Fruit fly (Drosophila melanogaster) whole organism, adult: ENCODE data around the gene mRpL46.

Source experiments
- CG11617 ChIP-seq: fragments of 200-800 bp; sonication (Bioruptor generic); optimal IDR thresholded peaks from 2 replicates; lab custom pipeline; 2017; ENCODE audit warnings: mild to moderate bottlenecking, missing biosample characterization, missing genetic modification reagents, missing genetic modification characterization
- CG14711 ChIP-seq: fragments of 200-800 bp; sonication (Bioruptor generic); optimal IDR thresholded peaks from 2 replicates; lab custom pipeline; 2018; ENCODE audit warnings: missing biosample characterization, mild to moderate bottlenecking, missing genetic modification characterization, moderate library complexity
- CG33017 ChIP-seq: fragments of 200-800 bp; sonication (Bioruptor generic); optimal IDR thresholded peaks from 2 replicates; lab custom pipeline; 2018; ENCODE audit warnings: missing biosample characterization, mild to moderate bottlenecking, missing genetic modification characterization, moderate library complexity
- CG7101 ChIP-seq: fragments of 200-800 bp; sonication (Bioruptor generic); optimal IDR thresholded peaks from 2 replicates; lab custom pipeline; 2018; ENCODE audit warnings: missing biosample characterization, mild to moderate bottlenecking, missing genetic modification characterization, moderate library complexity
- Clk ChIP-seq: fragments of 200-800 bp; sonication (Bioruptor generic); optimal IDR thresholded peaks from 2 replicates; lab custom pipeline; 2017; ENCODE audit warnings: missing biosample characterization, missing genetic modification characterization
- kay ChIP-seq: fragments of 200-800 bp; sonication (Bioruptor generic); peaks from one replicate; lab custom pipeline; 2016; ENCODE audit warnings: missing biosample characterization, missing genetic modification characterization, borderline replicate concordance
- toe ChIP-seq: fragments of 200-800 bp; sonication (Bioruptor generic); optimal IDR thresholded peaks from 2 replicates; lab custom pipeline; 2016; ENCODE audit warnings: missing biosample characterization, missing genetic modification characterization

dm6 chr3L:1748218-1748617 is 29.0 kb upstream of the mRpL46 start:
- TF ChIP-seq CG7101 (tag; lab: Kevin White, UChicago) (no peak), toe (no peak), CG11617 (no peak), kay (GFP tag; lab: Kevin White, UChicago) (no peak), Clk (GFP tag; lab: Kevin White, UChicago) (no peak), CG14711 (tag; lab: Kevin White, UChicago) (no peak), CG33017 (tag; lab: Kevin White, UChicago) (no peak)
